Fruit fly (Drosophila melanogaster): ENCODE measurements around the gene CG5245.
A peak's percentile ranks its signal among the peaks of the same experiment; 100 is the strongest.

CG5245 gene

dm6 chr3R:12454492-12454891 is 25.1 kb downstream of the CG5245 start:
- TF ChIP-seq Adf1 (GFP tag; IDR thresholded peaks at IDR 0.05) (no peak), CG10366 (GFP tag; IDR thresholded peaks at IDR 0.05) (no peak), Nf-YC (tag; optimal IDR thresholded peaks at IDR 0.05) (peak; percentile 7), Bdp1 (GFP tag; optimal IDR thresholded peaks at IDR 0.05) (no peak), ken (GFP tag; IDR thresholded peaks at IDR 0.05) (no peak), Dref (GFP tag; IDR thresholded peaks at IDR 0.05) (no peak), Dfd (GFP tag; optimal IDR thresholded peaks at IDR 0.05) (no peak), CG8388 (GFP tag; optimal IDR thresholded peaks at IDR 0.05) (no peak), klu (GFP tag; IDR thresholded peaks at IDR 0.05) (no peak), CG11723 (GFP tag; optimal IDR thresholded peaks at IDR 0.05) (no peak), sisA (GFP tag; IDR thresholded peaks at IDR 0.05) (no peak), Awh (GFP tag; IDR thresholded peaks at IDR 0.05) (no peak), lbe (GFP tag; optimal IDR thresholded peaks at IDR 0.05) (no peak), gro (GFP tag; optimal IDR thresholded peaks at IDR 0.05) (no peak), CG18764 (GFP tag; optimal IDR thresholded peaks at IDR 0.05) (no peak), kni (GFP tag; optimal IDR thresholded peaks at IDR 0.05) (peak; percentile 90), lab (GFP tag; optimal IDR thresholded peaks at IDR 0.05) (no peak), CG3847 (GFP tag; IDR thresholded peaks at IDR 0.05) (no peak), D (optimal IDR thresholded peaks at IDR 0.05) (no peak), D (GFP tag; optimal IDR thresholded peaks at IDR 0.05) (no peak), grau (tag; optimal IDR thresholded peaks at IDR 0.05) (no peak), wor (GFP tag; IDR thresholded peaks at IDR 0.05) (no peak), NC2β (GFP tag; optimal IDR thresholded peaks at IDR 0.05) (no peak), caup (GFP tag; optimal IDR thresholded peaks at IDR 0.05; ENCODE audit: severe bottlenecking) (no peak), sc (optimal IDR thresholded peaks at IDR 0.05) (no peak), sc (GFP tag; optimal IDR thresholded peaks at IDR 0.05) (no peak), Hr78 (GFP tag; optimal IDR thresholded peaks at IDR 0.05) (no peak), croc (GFP tag; conservative IDR thresholded peaks at IDR 0.05) (no peak), unpg (GFP tag; optimal IDR thresholded peaks at IDR 0.05) (no peak), CG17612 (GFP tag; IDR thresholded peaks at IDR 0.05) (no peak), lilli (GFP tag; optimal IDR thresholded peaks at IDR 0.05) (no peak), CkIIα-i1 (GFP tag; IDR thresholded peaks at IDR 0.05) (no peak), ato (GFP tag; IDR thresholded peaks at IDR 0.05; ENCODE audit: partially characterized antibody) (no peak), Pdp1 (GFP tag; optimal IDR thresholded peaks at IDR 0.05) (no peak), trem (tag; optimal IDR thresholded peaks at IDR 0.05) (no peak), Dp (GFP tag; optimal IDR thresholded peaks at IDR 0.05) (no peak), pnt (GFP tag; optimal IDR thresholded peaks at IDR 0.05) (no peak), pzg (GFP tag; optimal IDR thresholded peaks at IDR 0.05) (no peak), psq (GFP tag; optimal IDR thresholded peaks at IDR 0.05) (no peak), vvl (GFP tag; IDR thresholded peaks at IDR 0.05) (0 out of 2 replicates have a peak, but pooled peaks have one; percentile 19), CG6654 (GFP tag; optimal IDR thresholded peaks at IDR 0.05) (no peak), HLH4C (GFP tag; IDR thresholded peaks at IDR 0.05; ENCODE audit: partially characterized antibody) (no peak), ssp (GFP tag; IDR thresholded peaks at IDR 0.05) (no peak), Bgb (GFP tag; IDR thresholded peaks at IDR 0.05; ENCODE audit: partially characterized antibody) (no peak), Stat92E (GFP tag; optimal IDR thresholded peaks at IDR 0.05) (peak in 1 of 3 experiments; percentile 33), dimm (GFP tag; IDR thresholded peaks at IDR 0.05) (no peak), Side (GFP tag; optimal IDR thresholded peaks at IDR 0.05) (no peak), tap (tag; optimal IDR thresholded peaks at IDR 0.05) (no peak), CG2199 (GFP tag; IDR thresholded peaks at IDR 0.05) (0 out of 3 replicates have a peak, but pooled peaks have one; percentile 16), CG7987 (GFP tag; optimal IDR thresholded peaks at IDR 0.05) (no peak), CG17359 (tag; optimal IDR thresholded peaks at IDR 0.05) (no peak), CG3065 (GFP tag; optimal IDR thresholded peaks at IDR 0.05) (no peak)

Measured in whole organism, embryonic.